Fruit fly (Drosophila melanogaster) S2 (cell line): ENCODE measurements around the gene CG14282.

Source experiments
- CG8478 ChIP-seq: fragments of >200 bp; optimal IDR thresholded peaks from 2 replicates; lab custom pipeline; 2018
- CTCF ChIP-seq, 2 experiments: fragments of >200 bp; optimal IDR thresholded peaks; 2 replicates each; lab custom pipeline; 2018

DNA sequence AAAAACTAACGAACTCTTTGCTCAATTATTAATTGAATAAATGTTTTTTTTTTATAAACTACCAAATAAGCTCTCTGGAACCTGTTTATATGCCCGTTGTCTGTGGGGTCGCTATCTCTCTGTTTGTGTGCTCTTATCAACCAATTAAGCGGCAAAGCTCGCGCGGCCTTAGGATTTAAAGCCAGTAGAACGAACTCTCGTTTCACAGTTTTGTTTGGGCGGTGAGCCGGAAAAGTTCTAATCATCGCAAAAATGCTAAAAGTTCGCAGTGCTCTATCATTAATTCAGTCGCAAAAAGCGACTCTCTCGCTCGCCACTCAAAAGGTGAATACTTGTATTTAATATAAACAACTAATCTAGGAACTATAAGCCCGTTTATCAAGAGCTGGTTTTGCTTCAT, 41.8 kb upstream of the CG14282 start, which contains the start of gene Cyp12a4:
- no peak for TF ChIP-seq CG8478
- TF ChIP-seq CTCF (optimal IDR thresholded peaks at IDR 0.05; lab: Kevin White, UChicago): no peak
